Fruit fly (Drosophila melanogaster) Kc167 (cell line): ENCODE data around the gene CG4537.

Source experiments
- Myc ChIP-seq: fragments of >200 bp; optimal IDR thresholded peaks from 2 replicates; lab custom pipeline; 2017; ENCODE audit warnings: missing external identifiers
- Sin3A ChIP-seq: fragments of >200 bp; optimal IDR thresholded peaks from 2 replicates; lab custom pipeline; 2018; ENCODE audit warnings: missing external identifiers
- h ChIP-seq: fragments of >200 bp; optimal IDR thresholded peaks from 3 replicates; lab custom pipeline; 2018; ENCODE audit warnings: missing external identifiers
- psq ChIP-seq: fragments of >200 bp; optimal IDR thresholded peaks from 2 replicates; lab custom pipeline; 2017; ENCODE audit warnings: missing external identifiers
- ttk ChIP-seq: sonication (Bioruptor generic); optimal IDR thresholded peaks from 2 replicates; lab custom pipeline; 2017; ENCODE audit warnings: missing external identifiers

DNA sequence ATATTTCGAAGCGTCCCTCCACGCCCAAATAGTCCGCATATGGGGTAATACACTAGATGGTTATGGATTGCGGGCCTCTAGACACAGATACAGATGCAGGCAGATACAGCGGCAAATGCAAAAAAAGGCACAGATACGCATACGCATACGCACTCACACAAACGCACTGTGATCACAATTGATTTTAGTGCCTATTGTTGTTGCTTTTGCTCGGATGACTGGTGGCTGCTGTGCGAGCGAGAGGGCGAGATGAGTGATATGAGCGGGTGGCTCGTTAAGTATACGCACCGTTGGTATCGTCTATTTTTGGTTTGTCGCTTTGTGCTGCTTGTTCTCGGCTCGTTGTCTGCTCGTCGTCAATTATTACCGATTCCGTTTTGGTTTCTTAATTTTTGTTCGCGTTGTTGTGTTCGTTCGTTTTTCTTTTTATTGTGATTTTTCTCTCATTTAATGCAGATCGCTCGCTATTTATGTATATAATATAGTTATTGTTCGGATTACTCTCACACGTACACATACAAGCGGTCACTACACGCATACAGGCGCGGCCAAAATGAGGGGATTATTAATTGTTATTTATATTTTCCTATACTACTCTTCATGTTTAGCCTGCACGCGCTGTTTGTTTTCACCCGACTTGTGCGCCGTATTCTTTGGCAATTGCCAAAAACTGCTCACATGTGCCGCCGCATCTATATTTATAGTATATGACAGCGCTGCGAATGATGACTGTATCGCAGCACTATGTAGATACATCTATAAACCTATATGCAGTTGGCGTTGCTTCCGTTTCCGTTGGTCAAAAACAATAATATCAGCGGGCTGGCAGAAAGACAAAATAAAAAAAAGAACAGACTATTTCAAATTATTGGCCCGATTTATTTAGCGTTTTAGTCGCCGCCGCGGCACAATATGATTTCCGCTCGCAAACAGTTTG, 16.9 kb downstream of the CG4537 start:
- TF ChIP-seq ttk (lab: Kevin White, UChicago) (no peak), Sin3A (no peak), h (lab: Kevin White, UChicago) (no peak), psq (no peak), Myc (lab: Kevin White, UChicago) (no peak)
